Fruit fly (Drosophila melanogaster): ENCODE data around the gene CG31673.

The CG31673 gene

DNA sequence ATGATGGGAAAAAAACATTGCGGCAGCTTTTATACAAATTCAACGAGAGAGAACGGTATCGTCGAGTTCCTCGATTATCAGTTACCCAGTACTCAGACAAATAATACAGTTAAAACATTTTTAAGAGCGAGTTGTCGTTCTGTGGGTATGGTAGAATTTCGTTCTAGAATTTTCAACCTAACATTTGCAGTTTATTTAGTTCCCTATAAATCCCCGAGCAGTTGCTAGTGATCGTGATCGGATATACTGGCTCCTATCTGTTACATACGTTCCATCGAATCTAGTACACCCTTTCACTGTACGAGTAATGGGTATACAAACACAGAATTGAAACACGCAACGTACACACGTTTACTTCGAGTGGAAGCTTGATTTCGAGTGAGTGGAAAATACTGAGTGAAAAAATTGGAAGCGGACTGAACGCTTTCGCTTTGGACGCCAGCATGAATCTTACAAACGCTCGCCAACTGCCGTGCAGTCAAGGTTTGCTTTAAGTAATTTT lies 35.4 kb downstream of the CG31673 start, which contains the start of gene CG9338 (continued):
- TF ChIP-seq kah (GFP tag; optimal IDR thresholded peaks at IDR 0.05), result peak; percentile 87
- peak in 1 of 2 experiments; percentile 57 for TF ChIP-seq Hr78 (GFP tag; optimal IDR thresholded peaks at IDR 0.05)
- peak; percentile 17 for TF ChIP-seq pzg (GFP tag; optimal IDR thresholded peaks at IDR 0.05)
- TF ChIP-seq Myb (GFP tag; optimal IDR thresholded peaks at IDR 0.05), result peak; percentile 68
- TF ChIP-seq btn (GFP tag; optimal IDR thresholded peaks at IDR 0.05), result peak; percentile 21
- peak; percentile 86; the same call in 1 of the 2 replicates for TF ChIP-seq gsb (GFP tag; IDR thresholded peaks at IDR 0.05)
- TF ChIP-seq sim (GFP tag; IDR thresholded peaks at IDR 0.05), result no peak; the same call in 1 of the 2 replicates
- TF ChIP-seq CG14710 (tag; optimal IDR thresholded peaks at IDR 0.05), result peak; percentile 91
- TF ChIP-seq CG12071 (GFP tag; optimal IDR thresholded peaks at IDR 0.05), result peak; percentile 91
- no peak for TF ChIP-seq usp (GFP tag; optimal IDR thresholded peaks at IDR 0.05)
- TF ChIP-seq Jarid2 (GFP tag; optimal IDR thresholded peaks at IDR 0.05), result peak; percentile 83
- TF ChIP-seq peb (GFP tag; IDR thresholded peaks at IDR 0.05), result peak; percentile 88
- TF ChIP-seq oc (tag; optimal IDR thresholded peaks at IDR 0.05), result no peak
- TF ChIP-seq Ets97D (GFP tag; optimal IDR thresholded peaks at IDR 0.05), result peak; percentile 34
- peak; percentile 95 for TF ChIP-seq CG6689 (GFP tag; IDR thresholded peaks at IDR 0.05)
- peak in 1 of 2 experiments; percentile 97 for TF ChIP-seq eve (GFP tag; optimal IDR thresholded peaks at IDR 0.05)
- peak; percentile 56 for TF ChIP-seq ssp (GFP tag; IDR thresholded peaks at IDR 0.05)
- peak; percentile 72 for TF ChIP-seq Ada2b (GFP tag; IDR thresholded peaks at IDR 0.05)

DNA sequence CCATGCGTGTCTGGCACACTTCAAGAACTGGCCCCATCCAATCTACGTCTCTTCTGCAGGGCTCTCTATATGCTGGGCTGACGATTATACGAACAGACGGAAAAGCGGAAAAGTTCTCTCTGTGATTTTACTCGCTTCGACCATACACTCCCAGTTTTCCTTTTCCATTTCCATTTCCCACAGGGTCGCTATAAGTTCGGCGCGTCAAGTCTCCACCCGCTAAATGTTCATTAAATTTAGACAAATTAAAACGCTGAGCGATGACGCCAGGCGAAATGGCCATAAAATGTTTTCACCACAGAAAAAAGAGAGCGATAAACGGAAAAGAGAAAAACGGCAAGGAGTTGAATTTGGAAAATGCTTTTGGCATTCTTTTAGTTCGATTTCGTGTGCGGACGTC lies 38.0 kb downstream of the CG31673 start, which contains the start of gene CG31675:
Gene CG31675 (plus strand): TSS at position 375 of the 400 bp plus-strand sequence.
- TF ChIP-seq cato (GFP tag; optimal IDR thresholded peaks at IDR 0.05; ENCODE audit: borderline replicate concordance) (no peak), Myb (GFP tag; optimal IDR thresholded peaks at IDR 0.05) (no peak), abd-A (tag; optimal IDR thresholded peaks at IDR 0.05) (peak; percentile 72), Med (GFP tag) (peak; percentile 39), gcm (GFP tag; optimal IDR thresholded peaks at IDR 0.05) (no peak), z (GFP tag; IDR thresholded peaks at IDR 0.05) (0 out of 3 replicates have a peak, but pooled peaks have one; percentile 42), CG14667 (GFP tag; IDR thresholded peaks at IDR 0.05) (no peak), CG6689 (GFP tag; IDR thresholded peaks at IDR 0.05) (no peak), dmrt99B (tag; optimal IDR thresholded peaks at IDR 0.05) (no peak), Tbp (GFP tag; optimal IDR thresholded peaks at IDR 0.05) (no peak), CG34224 (GFP tag; IDR thresholded peaks at IDR 0.05; ENCODE audit: partially characterized antibody) (0 out of 3 replicates have a peak, but pooled peaks have one; percentile 11), Bteb2 (GFP tag; optimal IDR thresholded peaks at IDR 0.05) (no peak), CG7357 (GFP tag; IDR thresholded peaks at IDR 0.05) (no peak), Nf-YC (tag; optimal IDR thresholded peaks at IDR 0.05) (no peak), ttk (GFP tag; IDR thresholded peaks at IDR 0.05) (no peak), CG3065 (GFP tag; optimal IDR thresholded peaks at IDR 0.05) (no peak), Dip2 (GFP tag; IDR thresholded peaks at IDR 0.05) (no peak), grau (tag; optimal IDR thresholded peaks at IDR 0.05) (no peak), Trl (optimal IDR thresholded peaks at IDR 0.05) (peak; percentile 8 to 41), Trl (GFP tag; optimal IDR thresholded peaks at IDR 0.05) (no peak), CG7271 (tag; optimal IDR thresholded peaks at IDR 0.05) (no peak), rib (GFP tag; IDR thresholded peaks at IDR 0.05) (no peak), Meics (GFP tag; optimal IDR thresholded peaks at IDR 0.05) (no peak), CG10147 (GFP tag; optimal IDR thresholded peaks at IDR 0.05) (peak; percentile 16), Ets65A (GFP tag) (peak; percentile 73), H2.0 (GFP tag; IDR thresholded peaks at IDR 0.05) (no peak), bowl (GFP tag; IDR thresholded peaks at IDR 0.05) (no peak), Asciz (GFP tag; optimal IDR thresholded peaks at IDR 0.05) (no peak), CG4424 (GFP tag; optimal IDR thresholded peaks at IDR 0.05) (no peak), Pdp1 (GFP tag; optimal IDR thresholded peaks at IDR 0.05) (no peak), sisA (GFP tag; IDR thresholded peaks at IDR 0.05) (no peak), Xrp1 (GFP tag; IDR thresholded peaks at IDR 0.05) (no peak), CG13894 (tag; optimal IDR thresholded peaks at IDR 0.05) (peak; percentile 38), CG17912 (GFP tag; optimal IDR thresholded peaks at IDR 0.05) (no peak), slbo (GFP tag; IDR thresholded peaks at IDR 0.05) (no peak)

Data from whole organism, embryonic.